Worm (Caenorhabditis elegans) whole organism, L3 larva: Measurements from ENCODE around the gene rap-2.

ENCODE experiments used
- R02D3.7 ChIP-seq: fragments of 150-350 bp; optimal IDR thresholded peaks from 2 replicates; lab custom pipeline; 2014; ENCODE audit warnings: missing biosample characterization, missing genetic modification characterization
- aly-2 ChIP-seq: fragments of 150-350 bp; optimal IDR thresholded peaks from 2 replicates; lab custom pipeline; 2014; ENCODE audit warnings: missing biosample characterization, missing genetic modification characterization
- ama-1 ChIP-seq: fragments of 150-350 bp; optimal IDR thresholded peaks from 2 replicates; lab custom pipeline; 2018
- ceh-16 ChIP-seq: sonication (generic microtip); optimal IDR thresholded peaks from 2 replicates; lab custom pipeline; 2017; ENCODE audit warnings: missing biosample characterization, missing genetic modification characterization
- ceh-28 ChIP-seq: fragments of 150-350 bp; optimal IDR thresholded peaks from 2 replicates; lab custom pipeline; 2014; ENCODE audit warnings: missing biosample characterization, missing genetic modification reagents, missing genetic modification characterization
- ceh-9 ChIP-seq: sonication (generic microtip); optimal IDR thresholded peaks from 2 replicates; lab custom pipeline; 2018; ENCODE audit warnings: missing biosample characterization, missing genetic modification characterization
- daf-12 ChIP-seq: fragments of 150-350 bp; optimal IDR thresholded peaks from 2 replicates; lab custom pipeline; 2014; ENCODE audit warnings: missing biosample characterization, missing genetic modification reagents, missing genetic modification characterization
- elt-1 ChIP-seq: fragments of 150-350 bp; optimal IDR thresholded peaks from 2 replicates; lab custom pipeline; 2014; ENCODE audit warnings: missing biosample characterization, missing genetic modification characterization
- elt-2 ChIP-seq: sonication (generic microtip); optimal IDR thresholded peaks from 2 replicates; lab custom pipeline; 2016; ENCODE audit warnings: missing genetic modification reagents, mild to moderate bottlenecking, missing genetic modification characterization, missing compliant biosample characterization
- eor-1 ChIP-seq, 2 experiments: fragments of 150-350 bp; optimal IDR thresholded peaks; 2 replicates each; lab custom pipeline; 2014 to 2018; ENCODE audit warnings: missing biosample characterization in 2 of 2, missing genetic modification characterization in 2 of 2
- fos-1 ChIP-seq: fragments of 150-350 bp; optimal IDR thresholded peaks from 2 replicates; lab custom pipeline; 2014; ENCODE audit warnings: missing biosample characterization, missing genetic modification characterization
- lin-15B ChIP-seq: fragments of 150-350 bp; optimal IDR thresholded peaks from 2 replicates; lab custom pipeline; 2014; ENCODE audit warnings: missing biosample characterization, missing genetic modification characterization
- lin-39 ChIP-seq: fragments of 150-350 bp; optimal IDR thresholded peaks from 2 replicates; lab custom pipeline; 2018; ENCODE audit warnings: missing biosample characterization, missing genetic modification reagents, missing genetic modification characterization
- lsy-12 ChIP-seq: sonication (generic microtip); optimal IDR thresholded peaks from 2 replicates; lab custom pipeline; 2016; ENCODE audit warnings: mild to moderate bottlenecking, missing genetic modification characterization, missing compliant biosample characterization
- mml-1 ChIP-seq: fragments of 150-350 bp; sonication (generic microtip); optimal IDR thresholded peaks from 3 replicates; lab custom pipeline; 2014; ENCODE audit warnings: missing biosample characterization, missing genetic modification characterization
- nfya-1 ChIP-seq: sonication (generic microtip); optimal IDR thresholded peaks from 2 replicates; lab custom pipeline; 2017; ENCODE audit warnings: missing genetic modification characterization, mild to moderate bottlenecking, missing compliant biosample characterization, antibody characterized with exemption, moderate library complexity; ENCODE audit not compliant: insufficient read depth
- nhr-11 ChIP-seq: fragments of 150-350 bp; optimal IDR thresholded peaks from 2 replicates; lab custom pipeline; 2014; ENCODE audit warnings: missing biosample characterization, missing genetic modification characterization
- nhr-23 ChIP-seq: fragments of 150-350 bp; optimal IDR thresholded peaks from 2 replicates; lab custom pipeline; 2014; ENCODE audit warnings: missing biosample characterization, missing genetic modification reagents, missing genetic modification characterization
- nhr-237 ChIP-seq: fragments of 150-350 bp; optimal IDR thresholded peaks from 2 replicates; lab custom pipeline; 2014; ENCODE audit warnings: missing biosample characterization, missing genetic modification characterization
- nhr-25 ChIP-seq: sonication (generic microtip); optimal IDR thresholded peaks from 2 replicates; lab custom pipeline; 2017; ENCODE audit warnings: missing biosample characterization, missing genetic modification characterization
- nhr-43 ChIP-seq: sonication (generic microtip); optimal IDR thresholded peaks from 2 replicates; lab custom pipeline; 2016; ENCODE audit warnings: mild to moderate bottlenecking, missing genetic modification characterization, missing compliant biosample characterization; ENCODE audit not compliant: poor library complexity, severe bottlenecking
- nhr-67 ChIP-seq: fragments of 150-350 bp; optimal IDR thresholded peaks from 2 replicates; lab custom pipeline; 2014; ENCODE audit warnings: missing biosample characterization, missing genetic modification characterization
- nhr-76 ChIP-seq: fragments of 150-350 bp; sonication (generic microtip); optimal IDR thresholded peaks from 5 replicates; lab custom pipeline; 2014; ENCODE audit warnings: missing biosample characterization, missing genetic modification characterization
- nhr-77 ChIP-seq: fragments of 150-350 bp; optimal IDR thresholded peaks from 2 replicates; lab custom pipeline; 2014; ENCODE audit warnings: missing biosample characterization, missing genetic modification characterization
- pha-4 ChIP-seq: fragments of 150-350 bp; optimal IDR thresholded peaks from 2 replicates; lab custom pipeline; 2014; ENCODE audit warnings: missing biosample characterization, missing genetic modification reagents, missing genetic modification characterization
- pqm-1 ChIP-seq: fragments of 150-350 bp; optimal IDR thresholded peaks from 2 replicates; lab custom pipeline; 2017; ENCODE audit warnings: missing biosample characterization, missing genetic modification characterization, inconsistent platforms
- sea-2 ChIP-seq: fragments of 150-350 bp; sonication (generic microtip); optimal IDR thresholded peaks from 4 replicates; lab custom pipeline; 2014; ENCODE audit warnings: missing biosample characterization, missing genetic modification reagents, missing genetic modification characterization
- skn-1 ChIP-seq: fragments of 150-350 bp; optimal IDR thresholded peaks from 2 replicates; lab custom pipeline; 2014; ENCODE audit warnings: missing biosample characterization, missing genetic modification characterization
- snpc-4 ChIP-seq: fragments of 150-350 bp; optimal IDR thresholded peaks from 2 replicates; lab custom pipeline; 2014; ENCODE audit warnings: missing biosample characterization, missing genetic modification characterization
- tbx-2 ChIP-seq: sonication (generic microtip); optimal IDR thresholded peaks from 2 replicates; lab custom pipeline; 2016; ENCODE audit warnings: mild to moderate bottlenecking, missing genetic modification characterization, missing compliant biosample characterization
- unc-39 ChIP-seq: sonication (generic microtip); optimal IDR thresholded peaks from 4 replicates; lab custom pipeline; 2017; ENCODE audit warnings: missing biosample characterization, missing genetic modification characterization
- zag-1 ChIP-seq: fragments of 150-350 bp; optimal IDR thresholded peaks from 2 replicates; lab custom pipeline; 2014; ENCODE audit warnings: missing biosample characterization, missing genetic modification characterization
- ztf-11 ChIP-seq: fragments of 150-350 bp; optimal IDR thresholded peaks from 2 replicates; lab custom pipeline; 2014; ENCODE audit warnings: missing biosample characterization, missing genetic modification characterization
- ztf-4 ChIP-seq: fragments of 150-350 bp; optimal IDR thresholded peaks from 2 replicates; lab custom pipeline; 2014; ENCODE audit warnings: missing biosample characterization, missing genetic modification characterization

The rap-2 gene

ce11 chrV:15015799-15016198 lies 48.1 kb downstream of the rap-2 start:
- TF ChIP-seq nhr-25 (tag; lab: Kevin White, UChicago) (peak; percentile 69), mml-1 (no peak)

ce11 chrV:15014164-15014563 lies 49.7 kb downstream of the rap-2 start, which contains the start of gene obr-2:
obr-2 (minus strand) TSS chrV:15014264.
- TF ChIP-seq lin-15B (tag; lab: Kevin White, UChicago) (no peak), ztf-4 (no peak), lsy-12 (tag; lab: Kevin White, UChicago) (no peak), snpc-4 (tag; lab: Kevin White, UChicago) (no peak), nhr-237 (tag; lab: Kevin White, UChicago) (no peak), ceh-9 (tag; lab: Kevin White, UChicago) (no peak), pha-4 (tag; lab: Kevin White, UChicago) (no peak), ceh-28 (no peak), daf-12 (tag; lab: Kevin White, UChicago) (no peak), lin-39 (tag; lab: Kevin White, UChicago) (no peak), mml-1 (no peak), aly-2 (tag; lab: Kevin White, UChicago) (no peak), zag-1 (no peak), pqm-1 (no peak), nhr-77 (tag; lab: Kevin White, UChicago) (no peak), ceh-16 (tag; lab: Kevin White, UChicago) (no peak)
- TF ChIP-seq, all 47 proteins: peak for 0

- TF ChIP-seq zag-1 (no peak), nhr-77 (tag; lab: Kevin White, UChicago) (no peak), nhr-67 (tag; lab: Kevin White, UChicago) (no peak), ceh-16 (tag; lab: Kevin White, UChicago) (no peak), ceh-9 (tag; lab: Kevin White, UChicago) (no peak), ceh-28 (no peak), pqm-1 (no peak), lin-39 (tag; lab: Kevin White, UChicago) (no peak)
- TF ChIP-seq, all 47 proteins: peak for 0
Measured at ce11 chrV:15013328-15013727, 50.6 kb downstream of the rap-2 start.

DNA sequence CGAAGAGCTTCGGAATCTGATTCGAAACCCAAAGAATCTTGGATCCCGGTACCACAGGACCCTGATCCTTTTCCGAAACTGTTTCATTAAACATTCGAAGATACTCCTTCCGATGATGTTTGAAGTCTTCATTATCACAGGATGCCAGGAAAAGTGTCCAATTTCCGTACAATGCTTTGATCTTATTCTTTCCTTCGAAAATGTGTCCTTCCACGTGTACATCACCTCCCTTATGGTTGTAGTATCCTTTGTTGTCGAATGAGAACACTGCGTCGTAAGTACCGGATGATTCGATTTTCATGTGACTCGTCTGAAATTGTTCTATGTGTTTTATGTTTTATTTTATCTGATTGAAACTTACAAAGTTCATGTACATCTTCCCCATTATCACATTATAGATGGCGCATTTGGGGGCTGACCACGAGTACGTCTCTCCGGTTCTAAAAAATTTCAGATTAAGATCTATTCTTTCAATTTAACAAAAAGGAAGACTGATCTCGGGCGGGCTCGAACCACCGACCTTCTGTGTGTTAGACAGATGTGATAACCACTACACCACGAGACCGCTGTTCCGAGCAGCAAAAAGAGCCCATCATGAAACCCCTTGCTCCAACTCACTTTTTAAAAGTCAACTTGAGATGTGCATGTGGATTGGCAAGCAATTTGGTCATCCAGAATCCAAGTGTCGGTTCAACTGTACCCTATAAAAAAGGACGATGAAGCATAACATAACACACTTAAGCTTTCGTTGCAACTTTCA lies 51.2 kb downstream of the rap-2 start:
- TF ChIP-seq elt-1 (tag; lab: Kevin White, UChicago) (peak; percentile 49), lsy-12 (tag; lab: Kevin White, UChicago) (no peak), ztf-11 (tag; lab: Kevin White, UChicago) (no peak), nhr-23 (tag; lab: Kevin White, UChicago) (no peak), elt-2 (tag; lab: Kevin White, UChicago) (peak; percentile 30), nhr-76 (tag; lab: Kevin White, UChicago) (no peak), unc-39 (tag; lab: Kevin White, UChicago) (no peak), tbx-2 (tag; lab: Kevin White, UChicago) (no peak), nfya-1 (tag; lab: Kevin White, UChicago) (peak; percentile 10), skn-1 (tag; lab: Kevin White, UChicago) (no peak), aly-2 (tag; lab: Kevin White, UChicago) (no peak), mml-1 (no peak), eor-1 (tag; optimal IDR thresholded peaks at IDR 0.05; lab: Kevin White, UChicago) (no peak), nhr-25 (tag; lab: Kevin White, UChicago) (no peak), nhr-43 (tag; lab: Kevin White, UChicago) (no peak), fos-1 (tag; lab: Kevin White, UChicago) (no peak), ama-1 (lab: Kevin White, UChicago) (peak; percentile 22), pqm-1 (no peak), nhr-67 (tag; lab: Kevin White, UChicago) (no peak), sea-2 (GFP tag; lab: Kevin White, UChicago) (no peak), R02D3.7 (tag; lab: Kevin White, UChicago) (no peak), zag-1 (no peak), nhr-11 (no peak)
